Worm (Caenorhabditis elegans): Measurements from ENCODE around the gene srh-45.

The srh-45 gene

DNA sequence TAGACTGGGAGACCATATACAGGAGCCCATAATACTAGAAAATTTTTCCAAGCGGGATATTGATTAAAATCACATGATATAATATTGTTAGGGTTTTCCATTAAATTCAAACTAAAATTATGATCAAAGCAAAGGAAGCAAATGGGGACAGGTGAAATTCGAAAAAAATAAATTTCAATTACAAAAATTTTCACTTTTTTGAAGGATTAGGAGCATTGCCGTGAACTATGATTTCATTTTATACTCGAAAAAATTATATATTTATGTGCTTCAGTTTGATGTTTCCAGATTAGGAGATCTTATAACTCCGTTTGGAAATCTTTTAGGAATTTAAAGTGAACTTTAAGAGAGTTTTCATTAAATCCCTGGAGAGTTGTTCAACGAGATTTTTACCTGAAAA lies 44.2 kb downstream of the srh-45 start, which contains the start of gene F07B10.7:
F07B10.7 (minus strand) TSS at position 101 of the 400 bp plus-strand sequence.
- TF ChIP-seq ztf-25 (GFP tag; IDR thresholded peaks at IDR 0.05) = no peak
- TF ChIP-seq gei-17 (GFP tag; optimal IDR thresholded peaks at IDR 0.05) = no peak
- no peak for TF ChIP-seq K11D2.4 (GFP tag; IDR thresholded peaks at IDR 0.05)
- TF ChIP-seq ZK185.1 (tag; optimal IDR thresholded peaks at IDR 0.05; ENCODE audit: poor library complexity, severe bottlenecking) = no peak
- no peak for TF ChIP-seq nfyb-1 (GFP tag; IDR thresholded peaks at IDR 0.05)
- TF ChIP-seq ztf-26 (tag; optimal IDR thresholded peaks at IDR 0.05) = no peak
- no peak for TF ChIP-seq chd-7 (tag; optimal IDR thresholded peaks at IDR 0.05)
- no peak for TF ChIP-seq madf-10 (tag; optimal IDR thresholded peaks at IDR 0.05)
- no peak for TF ChIP-seq cebp-1 (GFP tag; IDR thresholded peaks at IDR 0.05)
- TF ChIP-seq cebp-1 (tag; optimal IDR thresholded peaks at IDR 0.05) = no peak
- TF ChIP-seq C06A6.2 (GFP tag; conservative IDR thresholded peaks at IDR 0.05) = no peak
- TF ChIP-seq die-1 (tag; optimal IDR thresholded peaks at IDR 0.05) = no peak
- TF ChIP-seq unc-62 (GFP tag; optimal IDR thresholded peaks at IDR 0.05) = no peak
- no peak for TF ChIP-seq F23B12.7 (tag; optimal IDR thresholded peaks at IDR 0.05; ENCODE audit: insufficient read depth)
- TF ChIP-seq ceh-58 (GFP tag; IDR thresholded peaks at IDR 0.05) = no peak
- TF ChIP-seq hmg-1.2 (GFP tag; IDR thresholded peaks at IDR 0.05) = no peak
- TF ChIP-seq atf-7 (tag; optimal IDR thresholded peaks at IDR 0.05) = no peak
- no peak for TF ChIP-seq ceh-100 (GFP tag; IDR thresholded peaks at IDR 0.05)
- TF ChIP-seq T07F8.4 (tag; optimal IDR thresholded peaks at IDR 0.05) = no peak
- TF ChIP-seq attf-3 (GFP tag; conservative IDR thresholded peaks at IDR 0.05) = no peak

- TF ChIP-seq cebp-2 (GFP tag; IDR thresholded peaks at IDR 0.05) (no peak), ceh-100 (GFP tag; IDR thresholded peaks at IDR 0.05) (no peak), fkh-3 (tag; optimal IDR thresholded peaks at IDR 0.05) (no peak), F33H1.4 (GFP tag; IDR thresholded peaks at IDR 0.05) (no peak), hmg-1.2 (GFP tag; IDR thresholded peaks at IDR 0.05) (no peak), F57A8.1 (GFP tag; optimal IDR thresholded peaks at IDR 0.05) (no peak), mel-28 (tag; optimal IDR thresholded peaks at IDR 0.05; ENCODE audit: borderline replicate concordance) (no peak), F49E8.2 (tag; optimal IDR thresholded peaks at IDR 0.05; ENCODE audit: insufficient read depth) (no peak), nhr-90 (tag; optimal IDR thresholded peaks at IDR 0.05) (no peak), unc-62 (GFP tag; optimal IDR thresholded peaks at IDR 0.05) (no peak), B0019.2 (GFP tag; conservative IDR thresholded peaks at IDR 0.05) (no peak), Y53F4B.3 (GFP tag; IDR thresholded peaks at IDR 0.05) (no peak), ztf-25 (GFP tag; IDR thresholded peaks at IDR 0.05) (no peak), athp-1 (tag; optimal IDR thresholded peaks at IDR 0.05) (no peak), nhr-80 (tag; optimal IDR thresholded peaks at IDR 0.05) (no peak), egl-18 (GFP tag; IDR thresholded peaks at IDR 0.05) (no peak), F57C9.4 (tag; optimal IDR thresholded peaks at IDR 0.05) (no peak), him-1 (tag; optimal IDR thresholded peaks at IDR 0.05) (no peak)
Observed at ce11 chrV:11258896-11259295, 45.9 kb downstream of the srh-45 start, which contains the start of gene lgc-36. Gene lgc-36, minus strand, starts transcription at chrV:11258996.

ce11 chrV:11254980-11255379 lies 49.8 kb downstream of the srh-45 start, which contains the start of gene srsx-31:
Gene srsx-31, minus strand, starts transcription at chrV:11255080.
- no peak for TF ChIP-seq hrde-1 (tag; optimal IDR thresholded peaks at IDR 0.05; ENCODE audit: borderline replicate concordance)
- TF ChIP-seq nhr-80 (tag; optimal IDR thresholded peaks at IDR 0.05) = no peak
- TF ChIP-seq F52B5.7 (tag; optimal IDR thresholded peaks at IDR 0.05) = no peak
- no peak for TF ChIP-seq attf-5 (GFP tag; optimal IDR thresholded peaks at IDR 0.05)
- TF ChIP-seq cebp-2 (GFP tag; IDR thresholded peaks at IDR 0.05) = no peak
- TF ChIP-seq dpl-1 (GFP tag; optimal IDR thresholded peaks at IDR 0.05) = no peak
- no peak for TF ChIP-seq ztf-6 (GFP tag; IDR thresholded peaks at IDR 0.05)
- no peak for TF ChIP-seq pha-4 (tag; optimal IDR thresholded peaks at IDR 0.05)
- TF ChIP-seq F57A8.1 (GFP tag; optimal IDR thresholded peaks at IDR 0.05) = no peak
- TF ChIP-seq F49E8.2 (tag; optimal IDR thresholded peaks at IDR 0.05; ENCODE audit: insufficient read depth) = no peak
